Worm (Caenorhabditis elegans): Measurements from ENCODE around the gene zchc-1A.
A peak's percentile ranks its signal among the peaks of the same experiment; 100 is the strongest.

Gene zchc-1A

DNA sequence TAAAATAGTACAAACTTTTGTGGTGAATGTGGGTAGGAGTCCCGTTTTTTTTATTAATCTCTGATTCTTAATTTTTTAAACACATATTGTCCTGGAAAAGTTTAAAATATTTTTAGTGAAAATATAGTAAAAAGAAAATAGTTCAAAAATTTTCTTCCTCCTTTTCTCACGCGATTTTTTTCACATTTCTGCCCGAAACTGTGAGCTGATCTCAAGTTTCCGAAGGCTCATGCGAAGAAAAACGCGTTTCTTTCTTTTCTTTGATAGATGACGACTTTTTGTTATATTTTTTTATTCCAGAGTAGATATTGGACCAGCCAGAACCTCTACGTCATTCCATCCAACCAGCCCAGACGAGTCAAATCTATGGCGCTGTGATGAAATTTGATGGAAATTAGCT lies 9.8 kb downstream of the zchc-1A start, which contains the start of gene T03G11.9:
TSS of gene T03G11.9 (plus strand) at position 301 of the 400 bp plus-strand sequence.
- TF ChIP-seq nhr-10 (tag; optimal IDR thresholded peaks at IDR 0.05) (no peak), blmp-1 (tag; optimal IDR thresholded peaks at IDR 0.05; ENCODE audit: insufficient read depth) (no peak), nhr-12 (tag; optimal IDR thresholded peaks at IDR 0.05) (no peak)

DNA sequence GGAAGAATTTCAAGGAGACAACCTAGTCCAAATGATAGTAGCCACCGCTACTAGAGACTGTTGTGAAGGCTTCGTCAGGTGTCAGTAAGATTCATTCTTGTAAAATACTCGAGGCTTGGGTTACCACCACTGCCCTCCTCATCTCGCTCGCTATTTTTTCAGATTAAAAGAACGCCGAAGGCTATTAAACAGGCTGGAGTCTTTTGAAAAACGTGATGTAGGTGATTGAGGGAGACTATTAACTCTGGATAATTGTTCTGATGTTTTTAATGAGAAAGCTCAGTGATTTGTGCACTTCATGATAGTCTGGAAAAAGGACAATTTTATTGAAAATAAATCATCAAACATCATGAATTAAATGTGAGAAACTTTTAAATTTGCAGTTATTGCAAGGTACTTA lies 14.8 kb downstream of the zchc-1A start, which contains the start of gene zig-6:
TSS of gene zig-6 (minus strand) at position 101 of the 400 bp plus-strand sequence.
- TF ChIP-seq snpc-4 (tag; optimal IDR thresholded peaks at IDR 0.05) = no peak
- no peak for TF ChIP-seq nhr-12 (tag; optimal IDR thresholded peaks at IDR 0.05)
- no peak for TF ChIP-seq F13H6.1 (tag; optimal IDR thresholded peaks at IDR 0.05)
- TF ChIP-seq nhr-21 (tag; optimal IDR thresholded peaks at IDR 0.05) = no peak
- TF ChIP-seq unc-39 (tag; optimal IDR thresholded peaks at IDR 0.05) = no peak
- TF ChIP-seq nhr-25 (tag; optimal IDR thresholded peaks at IDR 0.05) = no peak

DNA sequence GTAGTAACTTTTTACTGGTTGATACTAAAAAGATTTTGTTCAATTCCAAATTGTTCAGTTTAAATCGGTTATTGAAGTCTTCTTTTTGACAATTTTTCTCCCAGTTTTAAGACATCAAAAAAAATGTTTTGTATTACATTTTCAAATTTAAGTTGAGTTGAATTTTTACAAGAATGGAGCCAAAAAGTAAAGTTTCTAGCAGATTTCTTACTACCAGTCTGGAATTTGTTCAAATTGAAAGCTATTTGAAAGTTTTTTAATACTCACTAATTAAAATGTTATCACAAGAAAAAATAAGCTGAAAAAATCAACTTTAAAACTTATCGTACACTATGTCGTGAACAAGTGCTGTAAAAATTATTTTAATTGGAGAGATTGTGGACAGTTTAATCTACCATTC lies 15.9 kb downstream of the zchc-1A start:
- TF ChIP-seq mdl-1 (tag; optimal IDR thresholded peaks at IDR 0.05) = no peak
- TF ChIP-seq alr-1 (tag; optimal IDR thresholded peaks at IDR 0.05) = no peak
- no peak for TF ChIP-seq elt-1 (tag; optimal IDR thresholded peaks at IDR 0.05)
- no peak for TF ChIP-seq nhr-11 (tag; optimal IDR thresholded peaks at IDR 0.05)
- TF ChIP-seq mbf-1 (tag; optimal IDR thresholded peaks at IDR 0.05) = no peak
- TF ChIP-seq peb-1 (tag; optimal IDR thresholded peaks at IDR 0.05) = no peak

DNA sequence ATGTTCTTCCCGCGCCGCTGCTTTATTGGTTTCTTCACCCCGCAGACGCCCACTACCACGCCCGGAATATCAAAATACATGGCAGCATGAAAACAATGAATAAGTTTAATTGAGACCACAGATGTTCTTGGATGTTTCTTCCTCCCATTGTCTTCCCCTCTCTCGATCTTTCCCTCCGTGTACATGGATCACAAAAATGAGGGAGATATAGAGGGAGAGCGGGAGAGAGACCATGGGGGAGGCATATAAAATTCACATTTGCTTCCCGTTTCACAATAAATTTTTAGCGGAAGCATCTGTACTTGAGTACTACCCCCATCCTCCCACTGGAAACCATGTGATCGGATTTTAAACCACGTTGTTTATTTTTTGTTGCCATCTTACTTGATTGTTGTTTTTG lies 19.2 kb downstream of the zchc-1A start:
- TF ChIP-seq nhr-11 (tag; optimal IDR thresholded peaks at IDR 0.05) (no peak), peb-1 (tag; optimal IDR thresholded peaks at IDR 0.05) (no peak), nhr-25 (tag; optimal IDR thresholded peaks at IDR 0.05) (no peak), lin-39 (tag; optimal IDR thresholded peaks at IDR 0.05) (no peak), nhr-10 (tag; optimal IDR thresholded peaks at IDR 0.05) (no peak), mdl-1 (tag; optimal IDR thresholded peaks at IDR 0.05) (no peak), skn-1 (tag; optimal IDR thresholded peaks at IDR 0.05) (no peak), crh-2 (tag; optimal IDR thresholded peaks at IDR 0.05) (no peak)

DNA sequence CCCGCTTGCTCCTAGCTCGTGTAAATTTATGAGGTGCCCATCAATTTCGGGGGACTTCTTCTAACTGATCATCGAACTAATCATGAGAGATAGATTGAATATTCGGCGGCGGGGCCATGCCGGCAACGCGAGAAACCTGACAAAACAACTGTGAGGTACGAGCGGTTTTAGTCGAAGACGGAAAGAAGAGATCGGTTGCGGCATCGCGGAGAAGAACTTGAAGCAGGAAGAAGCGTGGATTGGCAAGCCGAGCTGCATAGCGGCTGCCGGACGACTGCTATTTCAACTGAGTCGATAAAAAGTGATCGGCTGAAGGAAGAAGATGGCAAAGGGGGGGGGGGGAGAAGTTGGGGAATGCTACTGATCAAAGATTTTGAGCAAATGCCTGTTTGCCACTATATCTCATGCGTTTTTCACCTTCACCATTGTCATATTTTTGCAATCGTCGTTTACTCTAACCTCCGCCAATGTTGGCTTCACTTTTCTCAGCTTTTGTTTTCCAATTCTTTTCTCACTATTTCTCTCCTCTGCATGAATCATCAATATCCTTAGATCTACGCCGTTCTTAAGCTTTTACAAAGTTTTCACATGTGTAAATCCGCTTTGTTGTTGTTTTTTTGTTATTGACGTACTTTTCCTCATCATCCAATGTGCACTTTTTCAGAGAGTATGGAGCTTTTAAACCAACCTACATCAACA lies 21.4 kb downstream of the zchc-1A start, which contains the start of gene pqn-62:
TSS of gene pqn-62 (plus strand) at position 649 of the 699 bp plus-strand sequence.
- TF ChIP-seq sma-9 (GFP tag; optimal IDR thresholded peaks at IDR 0.05) = peak; percentile 24
- no peak for TF ChIP-seq sma-9 (tag; optimal IDR thresholded peaks at IDR 0.05)
- TF ChIP-seq F13H6.1 (tag; optimal IDR thresholded peaks at IDR 0.05) = peak; percentile 41
- no peak for TF ChIP-seq mdl-1 (tag; optimal IDR thresholded peaks at IDR 0.05)

DNA sequence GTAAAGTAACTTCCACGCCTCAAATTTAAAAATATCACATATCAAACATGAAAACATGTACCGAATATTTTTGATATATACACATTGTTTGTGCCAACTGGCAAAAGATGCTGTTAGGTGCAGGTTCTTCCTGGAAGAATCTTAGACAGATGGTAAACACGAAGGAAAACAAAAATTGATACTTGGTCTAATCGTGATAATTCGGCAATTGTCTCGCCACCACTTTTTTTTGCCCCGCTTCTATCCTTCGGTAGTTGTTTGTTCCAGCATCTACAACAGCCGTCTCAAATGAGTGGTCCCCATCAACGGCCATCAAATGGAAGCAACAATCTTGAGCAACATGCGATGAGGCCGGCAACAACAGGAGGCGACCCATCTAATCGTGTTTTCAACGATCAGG lies 23.3 kb downstream of the zchc-1A start:
- TF ChIP-seq sma-9 (GFP tag; optimal IDR thresholded peaks at IDR 0.05) (no peak), sma-9 (tag; optimal IDR thresholded peaks at IDR 0.05) (no peak), F13H6.1 (tag; optimal IDR thresholded peaks at IDR 0.05) (peak; percentile 37)

DNA sequence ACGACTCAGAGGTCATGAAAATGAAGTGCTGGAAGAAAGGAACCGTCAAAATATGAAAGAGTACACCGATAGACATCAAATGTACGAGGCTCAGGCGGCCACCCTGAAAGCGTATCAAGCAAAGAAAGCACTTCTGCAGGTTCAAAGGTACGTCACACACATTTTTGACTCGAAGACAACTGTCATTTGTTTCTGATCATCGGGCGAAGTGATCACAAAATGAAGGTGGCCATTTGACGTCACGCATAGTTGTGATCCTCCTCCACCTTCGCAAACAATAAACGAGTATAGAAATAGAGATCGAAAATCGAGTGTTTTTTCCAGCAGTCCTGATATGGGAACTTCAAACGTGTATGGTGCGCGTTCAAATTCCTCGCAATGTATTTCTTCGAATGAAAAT lies 25.1 kb downstream of the zchc-1A start:
- TF ChIP-seq sma-9 (GFP tag; optimal IDR thresholded peaks at IDR 0.05) (peak; percentile 62), sma-9 (tag; optimal IDR thresholded peaks at IDR 0.05) (no peak), fos-1 (tag; optimal IDR thresholded peaks at IDR 0.05) (no peak), nhr-129 (tag; optimal IDR thresholded peaks at IDR 0.05) (peak; percentile 30), nhr-11 (tag; optimal IDR thresholded peaks at IDR 0.05) (no peak)

DNA sequence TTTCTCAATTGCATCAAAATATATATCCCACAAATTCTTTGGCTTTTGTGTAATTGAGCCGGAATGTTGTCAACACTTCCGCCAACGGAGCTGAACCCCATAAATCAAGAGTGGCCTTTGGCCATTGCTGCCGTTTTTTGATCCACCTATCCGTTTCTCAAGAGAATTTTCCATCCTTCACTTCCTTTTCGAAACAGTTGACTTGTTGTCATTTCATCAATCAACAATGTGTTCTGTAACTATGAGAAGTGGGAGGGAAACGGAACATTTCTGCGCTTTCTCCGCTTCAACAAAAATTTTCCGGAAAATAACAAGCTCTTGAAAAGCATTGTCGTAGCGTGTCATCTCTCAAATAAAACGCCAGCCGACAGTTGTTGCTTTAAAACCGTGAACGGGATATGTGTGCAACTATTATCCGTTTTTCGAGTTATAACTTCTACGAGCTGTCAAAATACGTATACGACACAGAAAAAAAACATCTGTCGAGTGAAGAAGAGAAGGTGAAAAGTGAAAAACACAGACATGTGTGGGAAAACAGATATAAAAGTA lies 25.7 kb downstream of the zchc-1A start:
- peak; percentile 13 for TF ChIP-seq sma-9 (GFP tag; optimal IDR thresholded peaks at IDR 0.05)
- TF ChIP-seq sma-9 (tag; optimal IDR thresholded peaks at IDR 0.05) = no peak
- TF ChIP-seq nhr-12 (tag; optimal IDR thresholded peaks at IDR 0.05) = no peak
- TF ChIP-seq lin-39 (tag; optimal IDR thresholded peaks at IDR 0.05) = peak; percentile 2
- no peak for TF ChIP-seq unc-39 (tag; optimal IDR thresholded peaks at IDR 0.05)
- TF ChIP-seq F13H6.1 (tag; optimal IDR thresholded peaks at IDR 0.05) = peak; percentile 35
- TF ChIP-seq zag-1 (tag; optimal IDR thresholded peaks at IDR 0.05) = no peak
- no peak for TF ChIP-seq ztf-1 (GFP tag; conservative IDR thresholded peaks at IDR 0.05)
- TF ChIP-seq nhr-21 (tag; optimal IDR thresholded peaks at IDR 0.05) = no peak
- TF ChIP-seq lsy-2 (tag; optimal IDR thresholded peaks at IDR 0.05) = peak in 1 of 2 experiments; percentile 24
- TF ChIP-seq unc-62 (GFP tag; optimal IDR thresholded peaks at IDR 0.05) = peak; percentile 4
